Fruit fly (Drosophila melanogaster) whole organism, pupa: Measurements from ENCODE around the gene CG9259.

Experiments
- CG10348 ChIP-seq: fragments of 200-800 bp; sonication (Bioruptor generic); IDR thresholded peaks from 2 replicates; pipeline ENCODE4 v1.3.6; 2022; ENCODE audit warnings: missing biosample characterization, missing genetic modification characterization
- CG12605 ChIP-seq: fragments of 200-800 bp; sonication (Bioruptor generic); IDR thresholded peaks from 2 replicates; pipeline ENCODE4 v1.3.6; 2022; ENCODE audit warnings: missing biosample characterization, missing genetic modification characterization
- CG13204 ChIP-seq: fragments of 200-800 bp; sonication (Bioruptor generic); optimal IDR thresholded peaks from 2 replicates; lab custom pipeline; 2018; ENCODE audit warnings: missing biosample characterization, mild to moderate bottlenecking, missing genetic modification characterization, moderate library complexity
- CG14655 ChIP-seq: fragments of 200-800 bp; sonication (Bioruptor generic); optimal IDR thresholded peaks from 3 replicates; lab custom pipeline; 2017; ENCODE audit warnings: mild to moderate bottlenecking, missing biosample characterization, missing genetic modification reagents, missing genetic modification characterization
- CG15710 ChIP-seq: fragments of 200-800 bp; sonication (Bioruptor generic); optimal IDR thresholded peaks from 2 replicates; lab custom pipeline; 2018; ENCODE audit warnings: missing biosample characterization, mild to moderate bottlenecking, missing genetic modification characterization, moderate library complexity
- CG17806 ChIP-seq: fragments of 200-800 bp; sonication (Bioruptor generic); optimal IDR thresholded peaks from 2 replicates; lab custom pipeline; 2018; ENCODE audit warnings: missing biosample characterization, mild to moderate bottlenecking, missing genetic modification characterization, moderate library complexity
- CG32121 ChIP-seq: fragments of 200-800 bp; sonication (Bioruptor generic); IDR thresholded peaks from 2 replicates; pipeline ENCODE4 v1.3.6; 2022; ENCODE audit warnings: missing biosample characterization, missing genetic modification characterization
- CG34367 ChIP-seq: fragments of 200-800 bp; sonication (Bioruptor generic); optimal IDR thresholded peaks from 2 replicates; lab custom pipeline; 2018; ENCODE audit warnings: missing biosample characterization, mild to moderate bottlenecking, missing genetic modification characterization
- CG4496 ChIP-seq: fragments of 200-800 bp; sonication (Bioruptor generic); IDR thresholded peaks from 3 replicates; pipeline ENCODE4 v1.3.6; 2022; ENCODE audit warnings: missing biosample characterization, missing genetic modification characterization
- CG8159 ChIP-seq: fragments of 200-800 bp; sonication (Bioruptor generic); optimal IDR thresholded peaks from 3 replicates; lab custom pipeline; 2018; ENCODE audit warnings: missing biosample characterization, mild to moderate bottlenecking, missing genetic modification characterization, moderate library complexity
- CG8301 ChIP-seq: fragments of 200-800 bp; sonication (Bioruptor generic); optimal IDR thresholded peaks from 2 replicates; lab custom pipeline; 2018; ENCODE audit warnings: missing biosample characterization, mild to moderate bottlenecking, missing genetic modification characterization
- CG9948 ChIP-seq: fragments of 200-800 bp; sonication (Bioruptor generic); optimal IDR thresholded peaks from 2 replicates; lab custom pipeline; 2018; ENCODE audit warnings: missing biosample characterization, mild to moderate bottlenecking, missing genetic modification characterization, moderate library complexity
- D1 ChIP-seq: fragments of 200-800 bp; sonication (Bioruptor generic); optimal IDR thresholded peaks from 2 replicates; lab custom pipeline; 2018; ENCODE audit warnings: missing biosample characterization, mild to moderate bottlenecking, missing genetic modification characterization, moderate library complexity
- EcR ChIP-seq: fragments of 200-800 bp; sonication (Bioruptor generic); optimal IDR thresholded peaks from 3 replicates; lab custom pipeline; 2019; ENCODE audit warnings: missing biosample characterization, missing genetic modification characterization, mild to moderate bottlenecking, moderate library complexity, missing genetic modification reagents
- Ets98B ChIP-seq: fragments of 200-800 bp; sonication (Bioruptor generic); IDR thresholded peaks from 2 replicates; pipeline ENCODE4 v1.3.6; 2022; ENCODE audit warnings: missing biosample characterization, missing genetic modification characterization
- Pif1A ChIP-seq: fragments of 200-800 bp; sonication (Bioruptor generic); optimal IDR thresholded peaks from 3 replicates; lab custom pipeline; 2016; ENCODE audit warnings: missing biosample characterization, missing genetic modification characterization
- Pif1B ChIP-seq: fragments of 200-800 bp; sonication (Bioruptor generic); optimal IDR thresholded peaks from 3 replicates; lab custom pipeline; 2016; ENCODE audit warnings: missing biosample characterization, missing genetic modification characterization
- Snoo ChIP-seq: fragments of 200-800 bp; sonication (Bioruptor generic); optimal IDR thresholded peaks from 3 replicates; lab custom pipeline; 2017; ENCODE audit warnings: missing biosample characterization, mild to moderate bottlenecking, missing genetic modification characterization, inconsistent platforms
- fd96Ca ChIP-seq: fragments of 200-800 bp; sonication (Bioruptor generic); IDR thresholded peaks from 3 replicates; pipeline ENCODE4 v1.3.6; 2022; ENCODE audit warnings: missing biosample characterization, missing genetic modification characterization
- gl ChIP-seq: fragments of 200-800 bp; sonication (Bioruptor generic); optimal IDR thresholded peaks from 2 replicates; lab custom pipeline; 2018; ENCODE audit warnings: missing biosample characterization, mild to moderate bottlenecking, missing genetic modification characterization
- rn ChIP-seq: fragments of 200-800 bp; sonication (Bioruptor generic); IDR thresholded peaks from 2 replicates; pipeline ENCODE4 v1.3.6; 2022; ENCODE audit warnings: missing biosample characterization, missing genetic modification characterization

The CG9259 gene

dm6 chr2L:21072389-21072788, 16.8 kb upstream of the CG9259 start:
- TF ChIP-seq CG32121 (no peak), CG8159 (tag; lab: Kevin White, UChicago) (no peak), D1 (tag; lab: Kevin White, UChicago) (no peak), Pif1B (GFP tag; lab: Kevin White, UChicago) (no peak), CG34367 (tag; lab: Kevin White, UChicago) (no peak), CG10348 (GFP tag; lab: Robert Waterston, UW) (no peak), CG17806 (no peak), CG14655 (GFP tag; lab: Kevin White, UChicago) (no peak), EcR (no peak), gl (tag; lab: Kevin White, UChicago) (no peak), CG8301 (tag; lab: Kevin White, UChicago) (no peak), CG9948 (no peak), Snoo (no peak), Ets98B (GFP tag; lab: Robert Waterston, UW) (no peak), CG4496 (no peak), rn (no peak), Pif1A (GFP tag; lab: Kevin White, UChicago) (no peak), CG12605 (GFP tag; lab: Robert Waterston, UW) (no peak), fd96Ca (no peak)

DNA sequence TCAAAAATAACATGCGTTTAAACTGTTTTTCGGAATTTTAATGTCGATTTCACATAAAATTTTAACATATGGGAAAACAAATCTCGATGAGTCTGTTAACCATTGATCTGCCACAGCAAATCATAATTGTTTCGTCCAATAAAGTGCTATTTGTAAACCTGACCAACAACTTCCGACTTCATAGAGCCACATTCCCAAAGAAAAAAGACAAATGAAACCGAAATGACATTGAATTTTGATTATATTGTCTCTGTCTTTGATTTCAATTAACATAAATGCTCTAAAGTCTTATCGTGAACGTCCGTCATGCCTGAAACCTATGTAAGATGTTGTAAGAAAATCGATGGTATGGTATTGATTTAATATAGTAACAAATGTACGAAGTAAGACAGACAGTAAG, 15.9 kb upstream of the CG9259 start:
- TF ChIP-seq CG17806 (no peak), CG34367 (tag; lab: Kevin White, UChicago) (no peak), Pif1B (GFP tag; lab: Kevin White, UChicago) (no peak), gl (tag; lab: Kevin White, UChicago) (no peak), CG14655 (GFP tag; lab: Kevin White, UChicago) (no peak), rn (no peak), CG9948 (no peak), Snoo (no peak), CG4496 (no peak), Ets98B (GFP tag; lab: Robert Waterston, UW) (no peak), CG10348 (GFP tag; lab: Robert Waterston, UW) (no peak), CG8159 (tag; lab: Kevin White, UChicago) (no peak), EcR (no peak), CG12605 (GFP tag; lab: Robert Waterston, UW) (no peak), Pif1A (GFP tag; lab: Kevin White, UChicago) (no peak)

dm6 chr2L:21073818-21074217, 15.4 kb upstream of the CG9259 start:
- TF ChIP-seq CG12605 (GFP tag; lab: Robert Waterston, UW), result no peak
- no peak for TF ChIP-seq D1 (tag; lab: Kevin White, UChicago)
- no peak for TF ChIP-seq CG17806
- TF ChIP-seq rn, result no peak
- TF ChIP-seq EcR, result no peak
- TF ChIP-seq, all 21 proteins: peak for 0

dm6 chr2L:21075105-21075504, 14.1 kb upstream of the CG9259 start, which contains the start of gene tadr:
Gene tadr, plus strand, starts transcription at chr2L:21075405.
- peak; percentile 7 for TF ChIP-seq CG14655 (GFP tag; lab: Kevin White, UChicago)
- TF ChIP-seq Pif1B (GFP tag; lab: Kevin White, UChicago), result no peak
- TF ChIP-seq, all 21 proteins: peak for 1

DNA sequence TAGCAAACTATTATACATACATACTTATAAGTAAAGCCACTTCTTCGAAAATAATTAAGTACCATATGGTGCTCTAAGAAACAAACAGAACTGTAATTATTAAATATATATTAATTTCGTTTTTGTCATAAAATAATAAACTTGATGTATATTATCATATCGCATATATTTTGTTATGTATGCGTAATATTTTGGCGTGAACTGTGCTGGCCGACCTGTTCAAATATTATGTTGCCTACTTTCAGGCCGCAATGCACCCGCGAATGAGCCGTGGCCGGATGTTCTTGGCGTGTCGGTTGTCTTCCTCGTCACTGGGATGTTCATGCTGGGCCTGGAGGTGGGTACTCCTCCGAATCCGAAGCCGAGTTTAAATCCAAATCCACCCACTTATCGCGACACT, 11.3 kb upstream of the CG9259 start:
- TF ChIP-seq CG34367 (tag; lab: Kevin White, UChicago) (no peak), CG4496 (0 out of 3 replicates have a peak, but pooled peaks have one; percentile 43)

- TF ChIP-seq EcR (peak; percentile 47), Pif1A (GFP tag; lab: Kevin White, UChicago) (no peak)
Observed at dm6 chr2L:21082444-21083201, 6.6 kb upstream of the CG9259 start, which contains the start of gene CG33511. Gene CG33511, minus strand, starts transcription at chr2L:21082494.

DNA sequence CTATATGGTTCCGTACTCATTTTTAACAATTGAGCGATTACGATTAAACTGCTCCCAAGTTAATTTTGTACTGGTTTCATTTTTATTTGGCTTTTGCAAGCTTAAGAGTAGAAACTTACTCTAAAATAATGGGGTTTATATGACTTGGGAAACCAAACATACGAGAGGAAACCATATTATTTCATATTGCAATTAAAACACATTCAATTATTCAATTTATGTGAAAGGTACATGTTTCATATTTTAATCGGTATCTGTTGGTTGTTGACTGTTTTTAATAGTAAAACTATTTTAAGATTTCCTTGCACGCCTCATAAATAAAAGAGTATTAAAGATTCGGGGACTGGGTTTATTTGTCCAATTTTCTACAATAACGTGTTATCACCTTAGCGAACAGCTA, 4.9 kb upstream of the CG9259 start, which contains the start of gene CG33510:
Gene CG33510, minus strand, starts transcription at position 59 of the 400 bp plus-strand sequence.
- TF ChIP-seq CG14655 (GFP tag; lab: Kevin White, UChicago) (no peak), EcR (peak; percentile 24)

dm6 chr2L:21086406-21086805, 2.8 kb upstream of the CG9259 start, which contains the start of gene CG33509:
Gene CG33509, minus strand, starts transcription at chr2L:21086506.
- TF ChIP-seq rn (no peak), CG17806 (no peak), CG13204 (GFP tag; lab: Kevin White, UChicago) (no peak), CG12605 (GFP tag; lab: Robert Waterston, UW) (no peak), CG8159 (tag; lab: Kevin White, UChicago) (no peak), CG32121 (no peak), CG10348 (GFP tag; lab: Robert Waterston, UW) (no peak), Pif1B (GFP tag; lab: Kevin White, UChicago) (no peak), Ets98B (GFP tag; lab: Robert Waterston, UW) (no peak), D1 (tag; lab: Kevin White, UChicago) (no peak), CG14655 (GFP tag; lab: Kevin White, UChicago) (no peak), fd96Ca (no peak), CG15710 (no peak), CG9948 (no peak), Snoo (no peak), CG4496 (no peak), gl (tag; lab: Kevin White, UChicago) (no peak), CG8301 (tag; lab: Kevin White, UChicago) (no peak), Pif1A (GFP tag; lab: Kevin White, UChicago) (no peak)
